Worm (Caenorhabditis elegans) whole organism, young adult: Measurements from ENCODE around the gene nsph-1.1.

Source experiments
- B0019.2 ChIP-seq: fragments of 200-800 bp; sonication (Bioruptor generic); conservative IDR thresholded peaks from 2 replicates; pipeline ENCODE4 v1.3.6; 2022; ENCODE audit warnings: missing genetic modification reagents, missing genetic modification characterization, missing compliant biosample characterization
- C06A6.2 ChIP-seq: fragments of 200-800 bp; sonication (Bioruptor generic); conservative IDR thresholded peaks from 2 replicates; pipeline ENCODE4 v1.3.6; 2022; ENCODE audit warnings: missing genetic modification characterization, missing compliant biosample characterization
- F10E7.11 ChIP-seq: sonication (generic microtip); optimal IDR thresholded peaks from 2 replicates; lab custom pipeline; 2017; ENCODE audit warnings: mild to moderate bottlenecking, missing genetic modification characterization, moderate library complexity, missing compliant biosample characterization
- F23B12.7 ChIP-seq: sonication (generic microtip); optimal IDR thresholded peaks from 2 replicates; lab custom pipeline; 2017; ENCODE audit warnings: missing genetic modification characterization, mild to moderate bottlenecking, missing compliant biosample characterization, antibody characterized with exemption, moderate library complexity; ENCODE audit not compliant: insufficient read depth
- F39B2.1 ChIP-seq: fragments of 200-800 bp; sonication (Bioruptor generic); IDR thresholded peaks from 2 replicates; pipeline ENCODE4 v1.3.6; 2022; ENCODE audit warnings: missing genetic modification reagents, missing genetic modification characterization, missing compliant biosample characterization
- F52B5.7 ChIP-seq: sonication (generic microtip); optimal IDR thresholded peaks from 2 replicates; lab custom pipeline; 2016; ENCODE audit warnings: mild to moderate bottlenecking, missing genetic modification characterization, missing compliant biosample characterization
- K12H6.12 ChIP-seq: fragments of 200-800 bp; sonication (Bioruptor generic); optimal IDR thresholded peaks from 2 replicates; lab custom pipeline; 2018; ENCODE audit warnings: mild to moderate bottlenecking, missing genetic modification characterization, missing compliant biosample characterization
- Y56A3A.18 ChIP-seq: fragments of 200-800 bp; sonication (Bioruptor generic); IDR thresholded peaks from 2 replicates; pipeline ENCODE4 v1.3.6; 2022; ENCODE audit warnings: missing genetic modification reagents, missing genetic modification characterization, missing compliant biosample characterization
- Y67H2A.10 ChIP-seq: fragments of 200-800 bp; sonication (Bioruptor generic); conservative IDR thresholded peaks from 2 replicates; pipeline ENCODE4 v1.3.6; 2022; ENCODE audit warnings: missing genetic modification reagents, missing genetic modification characterization, missing compliant biosample characterization
- ZK185.1 ChIP-seq: sonication (generic microtip); optimal IDR thresholded peaks from 2 replicates; lab custom pipeline; 2016; ENCODE audit warnings: mild to moderate bottlenecking, missing genetic modification characterization, missing compliant biosample characterization; ENCODE audit not compliant: poor library complexity, severe bottlenecking
- atf-7 ChIP-seq: sonication (generic microtip); optimal IDR thresholded peaks from 2 replicates; lab custom pipeline; 2017; ENCODE audit warnings: mild to moderate bottlenecking, missing genetic modification characterization, missing compliant biosample characterization
- attf-5 ChIP-seq: fragments of 200-800 bp; sonication (Bioruptor generic); optimal IDR thresholded peaks from 2 replicates; lab custom pipeline; 2018; ENCODE audit warnings: mild to moderate bottlenecking, missing genetic modification characterization, missing compliant biosample characterization
- bed-2 ChIP-seq: fragments of 200-800 bp; sonication (Bioruptor generic); IDR thresholded peaks from 2 replicates; pipeline ENCODE4 v1.3.6; 2022; ENCODE audit warnings: missing genetic modification reagents, missing genetic modification characterization, missing compliant biosample characterization
- cebp-1 ChIP-seq, 2 experiments: fragments of 200-800 bp in 1 of 2; sonication (Bioruptor generic) in 1 of 2; sonication (generic microtip) in 1 of 2; IDR thresholded peaks in 1 of 2; optimal IDR thresholded peaks in 1 of 2; 2 replicates each; pipeline versions ENCODE4 v1.3.6 to Lab custom; 2017 to 2022; ENCODE audit warnings: missing compliant biosample characterization in 2 of 2, missing genetic modification characterization in 2 of 2, mild to moderate bottlenecking in 1 of 2, missing genetic modification reagents in 1 of 2, moderate library complexity in 1 of 2
- cebp-2 ChIP-seq: fragments of 200-800 bp; sonication (Bioruptor generic); IDR thresholded peaks from 2 replicates; pipeline ENCODE4 v1.3.6; 2022; ENCODE audit warnings: missing genetic modification characterization, missing compliant biosample characterization
- ceh-27 ChIP-seq: fragments of 200-800 bp; sonication (Bioruptor generic); optimal IDR thresholded peaks from 2 replicates; lab custom pipeline; 2018; ENCODE audit warnings: mild to moderate bottlenecking, missing genetic modification characterization, moderate library complexity, missing compliant biosample characterization
- chd-7 ChIP-seq: sonication (generic microtip); optimal IDR thresholded peaks from 2 replicates; lab custom pipeline; 2016; ENCODE audit warnings: mild to moderate bottlenecking, missing genetic modification characterization, moderate library complexity, missing compliant biosample characterization
- die-1 ChIP-seq: sonication (generic microtip); optimal IDR thresholded peaks from 2 replicates; lab custom pipeline; 2016; ENCODE audit warnings: missing genotype, mild to moderate bottlenecking, missing genetic modification characterization, missing compliant biosample characterization
- dox-1 ChIP-seq: fragments of 200-800 bp; sonication (Bioruptor generic); IDR thresholded peaks from 2 replicates; pipeline ENCODE4 v1.3.6; 2022; ENCODE audit warnings: missing genetic modification reagents, missing genetic modification characterization, missing compliant biosample characterization
- efl-1 ChIP-seq: fragments of 150-350 bp; optimal IDR thresholded peaks from 2 replicates; lab custom pipeline; 2014; ENCODE audit warnings: missing biosample characterization, missing genetic modification reagents, missing genetic modification characterization
- egl-18 ChIP-seq: fragments of 200-800 bp; sonication (Bioruptor generic); IDR thresholded peaks from 2 replicates; pipeline ENCODE4 v1.3.6; 2022; ENCODE audit warnings: missing genetic modification reagents, missing genetic modification characterization, missing compliant biosample characterization
- egrh-3 ChIP-seq: fragments of 200-800 bp; sonication (Bioruptor generic); IDR thresholded peaks from 2 replicates; pipeline ENCODE4 v1.3.6; 2022; ENCODE audit warnings: missing genetic modification reagents, missing genetic modification characterization, missing compliant biosample characterization
- ets-4 ChIP-seq: fragments of 200-800 bp; sonication (Bioruptor generic); optimal IDR thresholded peaks from 2 replicates; lab custom pipeline; 2018; ENCODE audit warnings: mild to moderate bottlenecking, missing genetic modification characterization, missing compliant biosample characterization
- hlh-12 ChIP-seq: sonication (generic microtip); optimal IDR thresholded peaks from 2 replicates; lab custom pipeline; 2016; ENCODE audit warnings: missing genetic modification characterization, missing compliant biosample characterization
- hmg-20 ChIP-seq: fragments of 200-800 bp; sonication (Bioruptor generic); IDR thresholded peaks from 2 replicates; pipeline ENCODE4 v1.3.6; 2022; ENCODE audit warnings: missing genetic modification reagents, missing genetic modification characterization, missing compliant biosample characterization
- hsf-1 ChIP-seq: fragments of 200-800 bp; sonication (Bioruptor generic); IDR thresholded peaks from 2 replicates; pipeline ENCODE4 v1.3.6; 2022; ENCODE audit warnings: missing genetic modification reagents, missing genetic modification characterization, missing compliant biosample characterization
- madf-10 ChIP-seq: sonication (generic microtip); optimal IDR thresholded peaks from 2 replicates; lab custom pipeline; 2016; ENCODE audit warnings: mild to moderate bottlenecking, missing genetic modification characterization, missing compliant biosample characterization
- nfyb-1 ChIP-seq: fragments of 200-800 bp; sonication (Bioruptor generic); IDR thresholded peaks from 2 replicates; pipeline ENCODE4 v1.3.6; 2022; ENCODE audit warnings: missing genetic modification reagents, missing genetic modification characterization, missing compliant biosample characterization
- nhr-179 ChIP-seq: sonication (generic microtip); optimal IDR thresholded peaks from 2 replicates; lab custom pipeline; 2016; ENCODE audit warnings: mild to moderate bottlenecking, missing genetic modification characterization, missing compliant biosample characterization
- pha-4 ChIP-seq: fragments of 150-350 bp; sonication (generic microtip); optimal IDR thresholded peaks from 2 replicates; lab custom pipeline; 2014; ENCODE audit warnings: missing biosample characterization, missing genetic modification reagents, missing genetic modification characterization
- snpc-1.3 ChIP-seq: sonication (generic microtip); optimal IDR thresholded peaks from 2 replicates; lab custom pipeline; 2017; ENCODE audit warnings: missing genetic modification characterization, mild to moderate bottlenecking, missing compliant biosample characterization, antibody characterized with exemption, moderate library complexity, missing genotype, missing genetic modification reagents; ENCODE audit not compliant: insufficient read depth
- somi-1 ChIP-seq: fragments of 200-800 bp; sonication (Bioruptor generic); optimal IDR thresholded peaks from 2 replicates; lab custom pipeline; 2018; ENCODE audit warnings: mild to moderate bottlenecking, missing genetic modification characterization, missing compliant biosample characterization
- tbx-9 ChIP-seq: sonication (generic microtip); optimal IDR thresholded peaks from 2 replicates; lab custom pipeline; 2016; ENCODE audit warnings: borderline replicate concordance, missing genetic modification characterization, inconsistent platforms, missing compliant biosample characterization
- zfh-2 ChIP-seq: fragments of 200-800 bp; sonication (Bioruptor generic); conservative IDR thresholded peaks from 2 replicates; pipeline ENCODE4 v1.3.6; 2022; ENCODE audit warnings: missing genetic modification reagents, missing genetic modification characterization, missing compliant biosample characterization
- ztf-18 ChIP-seq: sonication (generic microtip); optimal IDR thresholded peaks from 2 replicates; lab custom pipeline; 2016; ENCODE audit warnings: missing genotype, mild to moderate bottlenecking, missing genetic modification characterization, missing compliant biosample characterization
- ztf-25 ChIP-seq: fragments of 200-800 bp; sonication (Bioruptor generic); IDR thresholded peaks from 2 replicates; pipeline ENCODE4 v1.3.6; 2022; ENCODE audit warnings: missing genetic modification reagents, missing genetic modification characterization, missing compliant biosample characterization

The nsph-1.1 gene

DNA sequence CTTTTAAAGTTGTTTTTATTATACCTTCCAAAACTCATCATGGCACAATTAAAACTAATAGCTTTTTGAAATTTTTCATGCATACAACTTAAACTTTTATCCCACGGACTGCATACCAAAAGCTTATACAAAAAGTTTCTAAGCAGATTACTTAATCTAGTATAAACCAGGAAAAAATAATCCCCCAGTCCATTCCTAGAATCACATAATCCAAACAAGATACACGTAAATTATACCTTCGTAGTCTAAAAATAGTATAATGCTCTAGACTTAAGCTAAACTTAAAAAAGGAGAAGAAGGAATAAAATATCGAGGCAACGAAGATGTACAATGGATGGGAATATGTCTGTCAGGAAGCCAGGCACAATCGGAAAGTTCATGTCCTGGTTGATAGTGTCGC, 28.7 kb downstream of the nsph-1.1 start:
- TF ChIP-seq die-1 (tag; lab: Kevin White, UChicago) (no peak), attf-5 (no peak), F23B12.7 (tag; lab: Kevin White, UChicago) (no peak), efl-1 (GFP tag; lab: Kevin White, UChicago) (no peak), B0019.2 (GFP tag; lab: Robert Waterston, UW) (no peak), F10E7.11 (tag; lab: Kevin White, UChicago) (no peak), egl-18 (no peak), ztf-25 (GFP tag; lab: Robert Waterston, UW) (no peak), Y67H2A.10 (no peak), F52B5.7 (tag; lab: Kevin White, UChicago) (no peak)
- TF ChIP-seq, all 124 proteins: peak for 0

DNA sequence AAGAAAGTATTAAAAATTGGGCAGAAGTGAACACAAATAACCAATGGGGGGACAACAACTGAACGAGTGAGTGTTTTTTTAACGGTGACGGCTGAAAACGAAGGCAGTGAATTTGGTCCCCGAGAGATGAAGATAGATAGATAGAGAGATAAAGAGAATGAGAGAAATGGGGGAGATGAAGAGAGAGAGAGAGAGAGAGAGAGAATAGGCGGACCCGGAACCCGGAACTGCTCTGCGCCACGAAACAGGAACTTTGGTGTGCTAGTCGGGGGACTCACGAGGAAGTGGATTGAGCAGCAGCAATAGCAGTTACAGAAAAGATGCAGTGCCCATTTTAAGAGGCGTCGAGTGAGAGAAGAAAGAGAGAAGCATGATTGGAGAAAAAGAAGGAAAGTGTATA, 29.8 kb downstream of the nsph-1.1 start:
- TF ChIP-seq F39B2.1 (GFP tag; lab: Robert Waterston, UW) (no peak), hlh-12 (tag; lab: Kevin White, UChicago) (no peak), dox-1 (no peak), B0019.2 (GFP tag; lab: Robert Waterston, UW) (no peak), hmg-20 (GFP tag; lab: Robert Waterston, UW) (0 out of 2 replicates have a peak, but pooled peaks have one; percentile 17), tbx-9 (tag; lab: Kevin White, UChicago) (no peak), ceh-27 (GFP tag; lab: Kevin White, UChicago) (peak; percentile 79), ZK185.1 (tag; lab: Kevin White, UChicago) (peak; percentile 31), snpc-1.3 (no peak), nfyb-1 (GFP tag; lab: Robert Waterston, UW) (no peak), nhr-179 (no peak), ets-4 (no peak), pha-4 (tag; lab: Kevin White, UChicago) (no peak), somi-1 (GFP tag; lab: Kevin White, UChicago) (peak; percentile 63), Y56A3A.18 (GFP tag; lab: Robert Waterston, UW) (no peak), hsf-1 (GFP tag; lab: Robert Waterston, UW) (no peak), madf-10 (peak; percentile 8), C06A6.2 (GFP tag; lab: Robert Waterston, UW) (0 out of 2 replicates have a peak, but pooled peaks have one; percentile 17), K12H6.12 (tag; lab: Kevin White, UChicago) (peak; percentile 94), ztf-18 (tag; lab: Kevin White, UChicago) (peak; percentile 5), attf-5 (peak; percentile 26), egrh-3 (peak; percentile 41; the same call in 1 of the 2 replicates), bed-2 (GFP tag; lab: Robert Waterston, UW) (no peak), chd-7 (tag; lab: Kevin White, UChicago) (peak; percentile 66)

DNA sequence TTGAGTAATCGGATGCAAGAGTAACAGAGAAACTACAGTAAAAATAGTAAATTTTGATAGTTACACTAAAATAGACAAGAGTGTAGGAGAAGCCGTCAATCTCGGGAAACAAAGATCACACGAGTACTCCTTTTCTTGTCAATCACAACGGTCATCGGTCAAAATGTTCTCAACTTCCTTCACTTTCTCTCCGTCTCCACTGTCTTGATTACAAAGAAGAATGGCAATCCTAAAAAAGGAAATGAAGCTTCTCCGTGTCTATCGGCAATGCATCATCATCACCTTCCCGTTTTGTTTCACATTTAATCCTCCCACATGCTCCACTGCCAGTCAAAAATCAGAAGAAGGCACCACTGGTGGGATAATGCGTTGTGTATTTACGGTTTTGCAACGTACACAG, 33.1 kb downstream of the nsph-1.1 start:
- TF ChIP-seq cebp-2, result 0 out of 2 replicates have a peak, but pooled peaks have one; percentile 31
- TF ChIP-seq atf-7, result no peak

DNA sequence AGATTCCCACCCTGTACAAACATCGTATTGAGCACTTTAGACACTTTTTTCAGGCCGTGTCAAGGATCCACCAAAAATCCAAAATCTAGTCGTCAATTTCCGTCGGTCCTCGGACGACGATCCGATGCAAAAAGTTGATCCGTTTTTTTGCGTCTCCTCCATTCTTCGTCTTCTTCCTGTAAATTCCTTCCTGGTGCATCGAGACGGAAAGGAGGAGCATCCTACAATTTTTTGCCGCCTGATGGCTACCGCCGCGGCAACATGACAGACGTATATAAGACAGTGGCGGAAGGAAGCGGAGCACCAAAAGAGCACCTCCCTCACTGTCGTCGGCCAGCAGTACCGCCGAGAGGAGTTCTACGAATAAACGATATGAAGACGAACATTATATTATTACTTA, 34.3 kb downstream of the nsph-1.1 start, which contains the start of gene appg-2:
appg-2 (plus strand) TSS at position 301 of the 400 bp plus-strand sequence.
- TF ChIP-seq zfh-2 (GFP tag; lab: Robert Waterston, UW) (0 out of 2 replicates have a peak, but pooled peaks have one; percentile 17), cebp-1 (GFP tag; IDR thresholded peaks at IDR 0.05; lab: Robert Waterston, UW) (no peak), cebp-1 (tag; optimal IDR thresholded peaks at IDR 0.05; lab: Kevin White, UChicago) (no peak)
